Fruit fly (Drosophila melanogaster) whole organism, adult: Measurements from ENCODE around the gene CG13244.

Experiments used
- CG11617 ChIP-seq: fragments of 200-800 bp; sonication (Bioruptor generic); optimal IDR thresholded peaks from 2 replicates; lab custom pipeline; 2017; ENCODE audit warnings: mild to moderate bottlenecking, missing biosample characterization, missing genetic modification reagents, missing genetic modification characterization
- CG12768 ChIP-seq: fragments of 200-800 bp; sonication (Bioruptor generic); optimal IDR thresholded peaks from 2 replicates; lab custom pipeline; 2017; ENCODE audit warnings: missing biosample characterization, missing genetic modification characterization, mild to moderate bottlenecking, moderate library complexity, missing genetic modification reagents
- CG14711 ChIP-seq: fragments of 200-800 bp; sonication (Bioruptor generic); optimal IDR thresholded peaks from 2 replicates; lab custom pipeline; 2018; ENCODE audit warnings: missing biosample characterization, mild to moderate bottlenecking, missing genetic modification characterization, moderate library complexity
- CG1620 ChIP-seq: fragments of 200-800 bp; sonication (Bioruptor generic); optimal IDR thresholded peaks from 2 replicates; lab custom pipeline; 2016; ENCODE audit warnings: missing biosample characterization, missing genetic modification characterization
- CG33017 ChIP-seq: fragments of 200-800 bp; sonication (Bioruptor generic); optimal IDR thresholded peaks from 2 replicates; lab custom pipeline; 2018; ENCODE audit warnings: missing biosample characterization, mild to moderate bottlenecking, missing genetic modification characterization, moderate library complexity
- CG5204 ChIP-seq: fragments of 200-800 bp; sonication (Bioruptor generic); optimal IDR thresholded peaks from 2 replicates; lab custom pipeline; 2016; ENCODE audit warnings: missing biosample characterization, missing genetic modification characterization
- CG7045 ChIP-seq: fragments of 200-800 bp; sonication (Bioruptor generic); optimal IDR thresholded peaks from 2 replicates; lab custom pipeline; 2017; ENCODE audit warnings: missing biosample characterization, mild to moderate bottlenecking, missing genetic modification characterization
- CG7101 ChIP-seq: fragments of 200-800 bp; sonication (Bioruptor generic); optimal IDR thresholded peaks from 2 replicates; lab custom pipeline; 2018; ENCODE audit warnings: missing biosample characterization, mild to moderate bottlenecking, missing genetic modification characterization, moderate library complexity
- Clk ChIP-seq: fragments of 200-800 bp; sonication (Bioruptor generic); optimal IDR thresholded peaks from 2 replicates; lab custom pipeline; 2017; ENCODE audit warnings: missing biosample characterization, missing genetic modification characterization
- Crg-1 ChIP-seq: fragments of 200-800 bp; sonication (Bioruptor generic); optimal IDR thresholded peaks from 2 replicates; lab custom pipeline; 2016; ENCODE audit warnings: missing biosample characterization, missing genetic modification characterization
- Hr96 ChIP-seq: fragments of 200-800 bp; sonication (Bioruptor generic); optimal IDR thresholded peaks from 2 replicates; lab custom pipeline; 2016; ENCODE audit warnings: missing biosample characterization, missing genetic modification characterization
- Mnt ChIP-seq: fragments of 200-800 bp; sonication (Bioruptor generic); optimal IDR thresholded peaks from 2 replicates; lab custom pipeline; 2016; ENCODE audit warnings: missing biosample characterization, mild to moderate bottlenecking, missing genetic modification characterization
- bab1 ChIP-seq: fragments of 200-800 bp; sonication (Bioruptor generic); optimal IDR thresholded peaks from 3 replicates; lab custom pipeline; 2019; ENCODE audit warnings: missing biosample characterization, mild to moderate bottlenecking, missing genetic modification characterization, moderate library complexity
- cic ChIP-seq: fragments of 200-800 bp; sonication (Bioruptor generic); optimal IDR thresholded peaks from 2 replicates; lab custom pipeline; 2017; ENCODE audit warnings: missing biosample characterization, mild to moderate bottlenecking, missing genetic modification characterization, moderate library complexity
- cnc ChIP-seq, 2 experiments: fragments of >200 bp; optimal IDR thresholded peaks; 2 replicates each; lab custom pipeline; 2017
- kay ChIP-seq: fragments of 200-800 bp; sonication (Bioruptor generic); peaks from one replicate; lab custom pipeline; 2016; ENCODE audit warnings: missing biosample characterization, missing genetic modification characterization, borderline replicate concordance
- ovo ChIP-seq: fragments of 200-800 bp; sonication (Bioruptor generic); optimal IDR thresholded peaks from 2 replicates; lab custom pipeline; 2016; ENCODE audit warnings: missing biosample characterization, missing genetic modification characterization
- pad ChIP-seq: fragments of 200-800 bp; sonication (Bioruptor generic); optimal IDR thresholded peaks from 3 replicates; lab custom pipeline; 2017; ENCODE audit warnings: missing biosample characterization, missing genetic modification characterization, mild to moderate bottlenecking, moderate library complexity, missing genetic modification reagents
- tj ChIP-seq: fragments of 200-800 bp; sonication (Bioruptor generic); optimal IDR thresholded peaks from 3 replicates; lab custom pipeline; 2017; ENCODE audit warnings: missing biosample characterization, mild to moderate bottlenecking, missing genetic modification characterization, moderate library complexity
- toe ChIP-seq: fragments of 200-800 bp; sonication (Bioruptor generic); optimal IDR thresholded peaks from 2 replicates; lab custom pipeline; 2016; ENCODE audit warnings: missing biosample characterization, missing genetic modification characterization

CG13244 gene

DNA sequence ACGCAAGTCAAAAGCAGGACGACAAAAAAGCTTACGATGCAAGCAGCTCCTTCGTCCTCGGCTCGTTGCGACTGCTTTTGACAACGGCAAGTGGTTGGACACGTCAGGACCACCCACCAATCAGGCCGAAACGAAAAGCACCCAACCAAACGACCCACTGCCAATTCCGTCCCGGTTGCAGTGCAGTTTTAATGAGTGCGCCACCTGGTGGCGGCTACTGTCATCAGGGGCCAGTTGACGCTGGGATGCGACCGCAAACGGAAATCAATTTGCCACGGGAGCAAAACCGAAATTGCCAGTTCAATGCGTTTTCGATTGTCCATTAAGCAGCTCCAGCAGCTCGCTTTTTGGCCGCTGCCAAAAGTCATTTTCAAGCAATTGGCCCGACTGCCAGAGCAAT, 13.0 kb upstream of the CG13244 start:
- TF ChIP-seq cic (GFP tag; lab: Kevin White, UChicago) (no peak), CG5204 (GFP tag; lab: Kevin White, UChicago) (no peak), bab1 (no peak), CG7101 (tag; lab: Kevin White, UChicago) (no peak), toe (GFP tag; lab: Kevin White, UChicago) (no peak), Clk (GFP tag; lab: Kevin White, UChicago) (no peak)

DNA sequence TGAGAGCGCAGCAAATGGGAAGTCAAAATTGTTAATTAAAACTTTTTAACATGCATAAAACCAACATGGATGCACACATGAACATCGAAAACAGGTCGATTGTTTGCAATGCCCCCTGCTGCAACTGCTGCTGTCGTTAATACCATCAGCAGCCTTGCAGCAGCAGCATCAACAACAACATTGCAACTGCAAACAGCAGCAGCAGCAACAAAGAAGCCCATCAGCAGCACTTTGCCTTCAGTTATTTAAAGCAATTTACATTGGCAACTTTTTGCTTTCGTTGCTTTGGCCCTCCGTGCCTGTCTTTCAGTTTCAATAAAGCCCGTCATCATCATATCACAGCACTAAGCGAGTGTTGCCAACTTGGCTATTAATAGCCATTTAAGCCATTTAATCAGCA, 9.3 kb upstream of the CG13244 start:
- TF ChIP-seq CG12768 = no peak
- no peak for TF ChIP-seq CG14711 (tag; lab: Kevin White, UChicago)
- peak; percentile 88 for TF ChIP-seq tj
- TF ChIP-seq bab1 = peak; percentile 0

DNA sequence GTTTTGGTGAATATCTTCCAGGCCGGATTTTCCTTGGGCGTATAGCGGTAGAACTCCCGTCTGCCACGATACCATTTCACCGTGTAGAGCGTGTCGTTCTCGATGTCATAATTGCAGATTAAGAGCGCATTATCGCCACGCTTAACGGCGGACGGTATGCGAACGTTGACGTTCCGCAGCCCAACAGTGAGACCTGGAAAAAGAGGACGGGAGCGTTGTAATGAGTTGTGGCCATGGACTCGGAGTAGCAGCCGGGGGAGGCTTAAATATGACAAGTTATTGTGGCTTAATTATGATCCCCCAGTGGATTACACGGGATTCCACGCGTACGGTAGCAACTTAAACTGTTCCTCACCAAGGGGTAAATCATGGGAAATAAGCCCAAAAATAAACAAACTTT, 8.6 kb upstream of the CG13244 start:
- TF ChIP-seq Clk (GFP tag; lab: Kevin White, UChicago) = no peak
- TF ChIP-seq Hr96 (GFP tag; lab: Kevin White, UChicago) = no peak
- TF ChIP-seq CG7045 (GFP tag; lab: Kevin White, UChicago) = no peak
- TF ChIP-seq Crg-1 (GFP tag; lab: Kevin White, UChicago) = no peak
- no peak for TF ChIP-seq bab1
- TF ChIP-seq CG11617 (GFP tag; lab: Kevin White, UChicago) = no peak
- no peak for TF ChIP-seq CG5204 (GFP tag; lab: Kevin White, UChicago)
- TF ChIP-seq pad (GFP tag; lab: Kevin White, UChicago) = no peak
- no peak for TF ChIP-seq CG12768
- TF ChIP-seq tj = no peak
- TF ChIP-seq cnc (optimal IDR thresholded peaks at IDR 0.05; lab: Kevin White, UChicago) = no peak
- no peak for TF ChIP-seq kay (GFP tag; lab: Kevin White, UChicago)
- no peak for TF ChIP-seq Mnt (GFP tag; lab: Kevin White, UChicago)
- no peak for TF ChIP-seq CG14711 (tag; lab: Kevin White, UChicago)
- no peak for TF ChIP-seq toe (GFP tag; lab: Kevin White, UChicago)
- TF ChIP-seq CG1620 = no peak
- TF ChIP-seq CG33017 (tag; lab: Kevin White, UChicago) = no peak

DNA sequence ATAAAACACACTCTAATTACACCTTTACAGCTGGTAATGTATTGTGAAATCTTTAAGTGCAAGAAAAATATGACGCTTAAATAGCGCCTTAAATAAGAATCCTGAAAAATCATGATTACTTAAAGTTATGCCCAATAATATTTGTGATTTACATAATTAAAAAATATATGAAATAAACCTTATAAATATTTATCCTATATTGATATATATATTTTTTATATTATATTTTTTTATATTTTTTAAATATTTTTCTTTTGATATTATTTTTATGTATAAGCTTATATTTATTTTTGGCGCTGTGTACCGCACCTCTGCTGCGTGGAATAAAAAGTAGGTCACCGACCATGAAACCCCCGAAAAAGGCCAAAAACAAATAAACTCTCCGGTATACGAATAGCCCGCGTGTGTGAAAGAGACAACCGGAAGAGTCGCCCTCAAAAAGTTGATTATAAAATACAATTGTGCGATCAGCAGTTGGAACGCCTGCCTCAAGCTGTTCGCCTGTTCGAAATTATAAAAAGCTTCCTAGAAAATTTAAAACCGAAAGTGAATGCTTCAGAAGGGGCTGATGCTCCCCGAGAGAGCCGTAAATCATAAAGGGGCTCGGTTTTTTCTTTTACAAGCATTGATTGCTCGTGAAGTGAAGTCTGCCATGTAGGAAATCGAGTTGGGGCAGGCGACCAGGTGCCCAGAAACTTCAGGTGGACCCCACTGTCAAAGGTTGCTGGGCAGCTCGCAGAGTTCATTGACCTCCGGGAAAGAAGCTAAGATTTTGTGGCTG, 8.0 kb upstream of the CG13244 start:
- TF ChIP-seq Clk (GFP tag; lab: Kevin White, UChicago) (no peak), tj (peak; percentile 72), CG12768 (no peak)

DNA sequence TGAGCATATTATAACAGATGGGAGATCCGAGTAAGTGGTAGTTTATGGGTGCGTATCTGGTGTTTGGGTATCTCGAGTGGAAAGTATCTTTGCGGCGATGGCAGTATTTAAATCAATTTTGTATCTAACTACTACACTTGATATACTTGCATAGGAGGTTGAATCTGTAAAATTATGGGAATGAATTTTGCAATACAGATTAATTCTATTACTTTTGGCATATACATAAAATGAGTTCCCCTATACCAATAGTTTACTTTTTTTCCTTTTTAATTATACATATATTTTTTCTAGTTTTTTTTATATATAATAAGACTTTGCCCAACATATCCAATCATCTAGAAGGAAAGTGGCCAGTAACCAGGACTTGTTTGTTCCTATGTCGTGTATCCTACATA, 7.4 kb upstream of the CG13244 start:
- TF ChIP-seq toe (GFP tag; lab: Kevin White, UChicago) (no peak), kay (GFP tag; lab: Kevin White, UChicago) (no peak), CG7045 (GFP tag; lab: Kevin White, UChicago) (no peak), cic (GFP tag; lab: Kevin White, UChicago) (no peak), cnc (optimal IDR thresholded peaks at IDR 0.05; lab: Kevin White, UChicago) (no peak), Crg-1 (GFP tag; lab: Kevin White, UChicago) (no peak), Hr96 (GFP tag; lab: Kevin White, UChicago) (no peak), bab1 (no peak), pad (GFP tag; lab: Kevin White, UChicago) (no peak), Mnt (GFP tag; lab: Kevin White, UChicago) (no peak), CG11617 (GFP tag; lab: Kevin White, UChicago) (no peak), CG7101 (tag; lab: Kevin White, UChicago) (no peak), Clk (GFP tag; lab: Kevin White, UChicago) (no peak), CG5204 (GFP tag; lab: Kevin White, UChicago) (no peak), CG14711 (tag; lab: Kevin White, UChicago) (no peak)

DNA sequence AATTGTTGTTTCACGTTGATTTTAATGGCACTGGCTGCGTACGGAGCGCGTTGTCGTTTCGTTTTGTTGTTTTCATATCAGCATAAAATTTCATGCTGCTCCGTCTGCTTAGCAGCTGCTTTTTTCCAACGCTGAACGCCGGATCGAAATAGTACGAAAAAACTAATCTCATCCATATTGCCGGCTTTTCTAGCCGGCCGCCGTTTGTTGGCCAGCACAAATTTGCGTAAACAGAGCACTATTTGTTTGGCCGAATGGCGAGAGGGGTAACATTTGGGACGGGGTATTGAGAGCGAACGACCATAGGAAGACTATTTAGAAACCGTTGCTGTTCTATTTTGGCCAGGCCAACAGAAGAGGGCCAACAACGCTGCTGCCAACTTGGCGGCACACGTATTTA, 6.9 kb upstream of the CG13244 start:
- TF ChIP-seq tj = peak; percentile 82
- TF ChIP-seq toe (GFP tag; lab: Kevin White, UChicago) = no peak

DNA sequence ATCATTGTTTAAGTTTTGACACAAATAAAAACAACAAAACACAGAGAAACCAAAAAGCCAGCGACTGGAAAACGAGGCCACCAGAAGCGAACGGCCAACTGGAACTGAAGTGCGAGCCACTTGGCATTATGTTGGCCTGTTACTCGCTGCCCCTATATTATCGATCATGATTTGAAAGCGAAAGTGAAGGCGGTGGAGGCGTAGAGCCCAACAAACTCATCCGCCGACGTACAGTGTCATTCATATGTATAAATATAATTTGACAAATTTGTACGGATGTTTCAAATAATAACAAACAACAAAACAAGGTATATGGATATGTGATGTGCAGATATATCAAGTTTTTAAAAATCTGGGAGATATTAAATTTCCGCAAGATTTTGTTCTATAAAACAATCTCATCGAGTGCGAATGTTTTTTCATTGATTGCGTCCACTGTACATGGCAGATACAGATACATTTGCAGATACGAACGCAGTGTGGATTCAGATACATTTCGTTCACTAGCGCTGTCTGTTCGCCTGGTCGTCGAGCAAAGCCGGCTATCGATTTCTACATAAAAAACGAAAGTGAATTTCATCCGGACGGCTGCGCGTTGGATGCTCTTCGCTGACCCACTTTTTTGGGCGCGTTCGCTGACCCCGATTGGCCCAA, 5.6 kb upstream of the CG13244 start:
- peak; percentile 13 for TF ChIP-seq CG1620
- no peak for TF ChIP-seq ovo
- no peak for TF ChIP-seq cic (GFP tag; lab: Kevin White, UChicago)
- no peak for TF ChIP-seq CG12768
- TF ChIP-seq CG7101 (tag; lab: Kevin White, UChicago) = peak; percentile 26
- TF ChIP-seq CG5204 (GFP tag; lab: Kevin White, UChicago) = peak; percentile 69
- peak; percentile 48 for TF ChIP-seq toe (GFP tag; lab: Kevin White, UChicago)
- peak; percentile 61 for TF ChIP-seq CG14711 (tag; lab: Kevin White, UChicago)
- peak; percentile 72 for TF ChIP-seq kay (GFP tag; lab: Kevin White, UChicago)
- peak; percentile 20 for TF ChIP-seq Hr96 (GFP tag; lab: Kevin White, UChicago)
- TF ChIP-seq CG7045 (GFP tag; lab: Kevin White, UChicago) = peak; percentile 29
- TF ChIP-seq Clk (GFP tag; lab: Kevin White, UChicago) = no peak
- TF ChIP-seq CG11617 (GFP tag; lab: Kevin White, UChicago) = peak; percentile 12
- TF ChIP-seq cnc (optimal IDR thresholded peaks at IDR 0.05; lab: Kevin White, UChicago) = no peak
- no peak for TF ChIP-seq Mnt (GFP tag; lab: Kevin White, UChicago)
- peak; percentile 12 for TF ChIP-seq pad (GFP tag; lab: Kevin White, UChicago)
- TF ChIP-seq bab1 = peak; percentile 85
